Worm (Caenorhabditis elegans): Measurements from ENCODE around the gene K03B4.4.

ce11 chrV:4707646-4708045, 25.9 kb downstream of the K03B4.4 start:
- no peak for TF ChIP-seq nhr-23 (tag; optimal IDR thresholded peaks at IDR 0.05)
- no peak for TF ChIP-seq nfya-1 (tag; optimal IDR thresholded peaks at IDR 0.05; ENCODE audit: insufficient read depth)
- TF ChIP-seq pqm-1 (tag; optimal IDR thresholded peaks at IDR 0.05): no peak
- TF ChIP-seq nhr-67 (tag; optimal IDR thresholded peaks at IDR 0.05): no peak
- no peak for TF ChIP-seq nhr-12 (tag; optimal IDR thresholded peaks at IDR 0.05)
- no peak for TF ChIP-seq nhr-77 (tag; optimal IDR thresholded peaks at IDR 0.05)
- TF ChIP-seq elt-1 (tag; optimal IDR thresholded peaks at IDR 0.05): no peak
- no peak for TF ChIP-seq mdl-1 (tag; optimal IDR thresholded peaks at IDR 0.05)
- TF ChIP-seq unc-39 (tag; optimal IDR thresholded peaks at IDR 0.05): no peak
- TF ChIP-seq skn-1 (tag; optimal IDR thresholded peaks at IDR 0.05): no peak

Data from whole organism, L3 larva.